Worm (Caenorhabditis elegans): Measurements from ENCODE around the gene max-1.

DNA sequence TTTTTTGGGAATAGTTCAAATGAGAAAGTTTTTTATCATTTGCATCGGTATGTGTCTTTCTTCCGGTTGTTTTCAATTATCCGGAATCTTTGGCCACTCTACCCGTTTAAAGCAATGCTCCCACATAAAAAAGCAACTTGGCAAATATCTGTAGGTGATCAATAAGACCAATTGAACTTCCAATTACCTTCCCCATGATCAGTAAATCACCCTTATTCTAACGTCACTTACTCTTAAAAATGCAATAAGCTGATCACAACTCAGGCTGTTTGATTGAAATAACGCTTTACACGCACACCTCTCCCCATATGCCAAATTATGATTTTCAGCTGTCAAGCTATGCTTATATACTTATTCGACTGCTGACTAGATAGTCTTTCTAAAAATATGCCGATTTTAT lies 24.4 kb downstream of the max-1 start, which contains the start of gene C34B4.5:
- TF ChIP-seq hlh-1 (tag; optimal IDR thresholded peaks at IDR 0.05) (no peak), ceh-83 (GFP tag; optimal IDR thresholded peaks at IDR 0.05) (no peak), elt-3 (tag; optimal IDR thresholded peaks at IDR 0.05) (no peak), lin-13 (tag; optimal IDR thresholded peaks at IDR 0.05) (no peak)

Measured in whole organism, mixed stage, embryonic.